ENCODE assay signal across 2 worm cellular contexts in genomic region chrIII:8509644-8510393, ce11.
A peak's percentile ranks its signal among the peaks of the same experiment; 100 is the strongest.
TF ChIP-seq lines count a peak whose summit lies in the region.

No protein-coding gene starts in this region.

TF ChIP-seq in whole organism, L1 larva, 84 proteins besides CTCF, POLR2A, EP300 and RAD21 (continued from another document and continues in another):
- no peak for TF ChIP-seq vab-15 (tag; optimal IDR thresholded peaks at IDR 0.05; lab: Kevin White, UChicago)
- TF ChIP-seq efl-3 (GFP tag; optimal IDR thresholded peaks at IDR 0.05; lab: Kevin White, UChicago): no peak
- TF ChIP-seq lir-3 (tag; optimal IDR thresholded peaks at IDR 0.05; lab: Kevin White, UChicago; ENCODE audit: poor library complexity): no peak
- TF ChIP-seq nhr-47 (tag; optimal IDR thresholded peaks at IDR 0.05; lab: Kevin White, UChicago): peak; percentile 46
- TF ChIP-seq fkh-4 (tag; optimal IDR thresholded peaks at IDR 0.05; lab: Kevin White, UChicago; ENCODE audit: borderline replicate concordance): no peak
- no peak for TF ChIP-seq C16A3.4 (tag; optimal IDR thresholded peaks at IDR 0.05; lab: Kevin White, UChicago)
- no peak for TF ChIP-seq zag-1 (tag; optimal IDR thresholded peaks at IDR 0.05; lab: Kevin White, UChicago)
- no peak for TF ChIP-seq nhr-85 (tag; lab: Kevin White, UChicago)
- peak; percentile 69 for TF ChIP-seq egl-13 (tag; optimal IDR thresholded peaks at IDR 0.05; lab: Kevin White, UChicago)
- no peak for TF ChIP-seq C34B4.2 (tag; optimal IDR thresholded peaks at IDR 0.05; lab: Kevin White, UChicago)
- TF ChIP-seq ceh-90 (tag; optimal IDR thresholded peaks at IDR 0.05; lab: Kevin White, UChicago): no peak
- TF ChIP-seq C04F5.9 (tag; optimal IDR thresholded peaks at IDR 0.05; lab: Kevin White, UChicago): no peak
- TF ChIP-seq isw-1 (GFP tag; IDR thresholded peaks at IDR 0.05; lab: Robert Waterston, UW): no peak
- TF ChIP-seq ceh-88 (GFP tag; IDR thresholded peaks at IDR 0.05; lab: Robert Waterston, UW): no peak
- no peak for TF ChIP-seq pqm-1 (tag; optimal IDR thresholded peaks at IDR 0.05; lab: Kevin White, UChicago)
- no peak for TF ChIP-seq sup-37 (GFP tag; optimal IDR thresholded peaks at IDR 0.05; lab: Kevin White, UChicago)
- peak; percentile 8 for TF ChIP-seq fkh-10 (GFP tag; optimal IDR thresholded peaks at IDR 0.05; lab: Kevin White, UChicago)
- TF ChIP-seq pag-3 (tag; optimal IDR thresholded peaks at IDR 0.05; lab: Kevin White, UChicago; ENCODE audit: borderline replicate concordance, insufficient read depth): no peak
- TF ChIP-seq skn-1 (tag; optimal IDR thresholded peaks at IDR 0.05; lab: Kevin White, UChicago): peak; percentile 2
- TF ChIP-seq lsy-2 (tag; optimal IDR thresholded peaks at IDR 0.05; lab: Kevin White, UChicago): peak in 1 of 2 experiments; percentile 51
- no peak for TF ChIP-seq mab-9 (GFP tag; IDR thresholded peaks at IDR 0.05; lab: Robert Waterston, UW)
- TF ChIP-seq fos-1 (tag; optimal IDR thresholded peaks at IDR 0.05; lab: Kevin White, UChicago): no peak
- TF ChIP-seq lin-14 (GFP tag; optimal IDR thresholded peaks at IDR 0.05; lab: Kevin White, UChicago): peak; percentile 85
- TF ChIP-seq F16B12.6 (tag; optimal IDR thresholded peaks at IDR 0.05; lab: Kevin White, UChicago): no peak
- no peak for TF ChIP-seq snpc-4 (tag; optimal IDR thresholded peaks at IDR 0.05; lab: Kevin White, UChicago)
- TF ChIP-seq nhr-28 (tag; optimal IDR thresholded peaks at IDR 0.05; lab: Kevin White, UChicago): no peak
- no peak for TF ChIP-seq nhr-84 (tag; optimal IDR thresholded peaks at IDR 0.05; lab: Kevin White, UChicago)
- TF ChIP-seq Y116A8C.19 (tag; optimal IDR thresholded peaks at IDR 0.05; lab: Kevin White, UChicago; ENCODE audit: borderline replicate concordance): no peak
- peak in 2 of 3 experiments; percentile 17 to 45 for TF ChIP-seq ceh-82 (tag; optimal IDR thresholded peaks at IDR 0.05; lab: Kevin White, UChicago)
- TF ChIP-seq xbp-1 (tag; optimal IDR thresholded peaks at IDR 0.05; lab: Kevin White, UChicago): no peak
- TF ChIP-seq nhr-90 (tag; optimal IDR thresholded peaks at IDR 0.05; lab: Kevin White, UChicago; ENCODE audit: poor library complexity): no peak
- TF ChIP-seq irx-1 (tag; optimal IDR thresholded peaks at IDR 0.05; lab: Kevin White, UChicago): no peak
- TF ChIP-seq nhr-11 (tag; optimal IDR thresholded peaks at IDR 0.05; lab: Kevin White, UChicago): no peak
- TF ChIP-seq elt-2 (tag; optimal IDR thresholded peaks at IDR 0.05; lab: Kevin White, UChicago): no peak
- TF ChIP-seq lin-35 (GFP tag; optimal IDR thresholded peaks at IDR 0.05; lab: Kevin White, UChicago): no peak
- TF ChIP-seq tlp-1 (tag; optimal IDR thresholded peaks at IDR 0.05; lab: Kevin White, UChicago): no peak
- TF ChIP-seq nhr-19 (GFP tag; conservative IDR thresholded peaks at IDR 0.05; lab: Robert Waterston, UW): no peak
- TF ChIP-seq ces-1 (GFP tag; optimal IDR thresholded peaks at IDR 0.05; lab: Kevin White, UChicago): peak; percentile 29
- TF ChIP-seq tbx-2 (tag; optimal IDR thresholded peaks at IDR 0.05; lab: Kevin White, UChicago): peak; percentile 42
- TF ChIP-seq hlh-4 (tag; optimal IDR thresholded peaks at IDR 0.05; lab: Kevin White, UChicago): no peak
- peak; percentile 10 for TF ChIP-seq sox-4 (tag; optimal IDR thresholded peaks at IDR 0.05; lab: Kevin White, UChicago)
- no peak for TF ChIP-seq jun-1 (tag; optimal IDR thresholded peaks at IDR 0.05; lab: Kevin White, UChicago)
- TF ChIP-seq unc-98 (GFP tag; IDR thresholded peaks at IDR 0.05; lab: Robert Waterston, UW): no peak
- TF ChIP-seq egl-27 (tag; optimal IDR thresholded peaks at IDR 0.05; lab: Kevin White, UChicago): no peak
- TF ChIP-seq ama-1 (optimal IDR thresholded peaks at IDR 0.05; lab: Kevin White, UChicago): no peak
- TF ChIP-seq lin-15B (tag; optimal IDR thresholded peaks at IDR 0.05; lab: Kevin White, UChicago): no peak
- no peak for TF ChIP-seq grh-1 (GFP tag; IDR thresholded peaks at IDR 0.05; lab: Robert Waterston, UW)
- TF ChIP-seq ztf-4 (tag; optimal IDR thresholded peaks at IDR 0.05; lab: Kevin White, UChicago): no peak
- TF ChIP-seq unc-86 (tag; optimal IDR thresholded peaks at IDR 0.05; lab: Kevin White, UChicago): peak; percentile 55
- no peak for TF ChIP-seq hpl-2 (GFP tag; optimal IDR thresholded peaks at IDR 0.05; lab: Kevin White, UChicago)
- peak; percentile 10 for TF ChIP-seq snu-23 (GFP tag; optimal IDR thresholded peaks at IDR 0.05; lab: Kevin White, UChicago)
- peak in 1 of 3 experiments; percentile 1 for TF ChIP-seq dpl-1 (GFP tag; optimal IDR thresholded peaks at IDR 0.05; lab: Kevin White, UChicago)
- no peak for TF ChIP-seq mef-2 (tag; optimal IDR thresholded peaks at IDR 0.05; lab: Kevin White, UChicago)
- no peak for TF ChIP-seq aha-1 (tag; optimal IDR thresholded peaks at IDR 0.05; lab: Kevin White, UChicago)
- no peak for TF ChIP-seq unc-62 (GFP tag; optimal IDR thresholded peaks at IDR 0.05; lab: Kevin White, UChicago)
- no peak for TF ChIP-seq nhr-77 (tag; optimal IDR thresholded peaks at IDR 0.05; lab: Kevin White, UChicago)
- no peak for TF ChIP-seq sptf-1 (tag; optimal IDR thresholded peaks at IDR 0.05; lab: Kevin White, UChicago)
- TF ChIP-seq elt-3 (tag; optimal IDR thresholded peaks at IDR 0.05; lab: Kevin White, UChicago): no peak
- TF ChIP-seq zip-4 (GFP tag; optimal IDR thresholded peaks at IDR 0.05; lab: Kevin White, UChicago): no peak
- TF ChIP-seq ztf-11 (tag; optimal IDR thresholded peaks at IDR 0.05; lab: Kevin White, UChicago): no peak
- no peak for TF ChIP-seq swsn-7 (tag; optimal IDR thresholded peaks at IDR 0.05; lab: Kevin White, UChicago)
- TF ChIP-seq aly-2 (tag; optimal IDR thresholded peaks at IDR 0.05; lab: Kevin White, UChicago): no peak
- TF ChIP-seq nhr-12 (tag; optimal IDR thresholded peaks at IDR 0.05; lab: Kevin White, UChicago): no peak
- TF ChIP-seq alr-1 (tag; optimal IDR thresholded peaks at IDR 0.05; lab: Kevin White, UChicago; ENCODE audit: borderline replicate concordance): no peak
- no peak for TF ChIP-seq unc-30 (tag; optimal IDR thresholded peaks at IDR 0.05; lab: Kevin White, UChicago)
- no peak for TF ChIP-seq blmp-1 (tag; optimal IDR thresholded peaks at IDR 0.05; lab: Kevin White, UChicago)
- peak; percentile 74 for TF ChIP-seq fkh-8 (tag; optimal IDR thresholded peaks at IDR 0.05; lab: Kevin White, UChicago)
- no peak for TF ChIP-seq hlh-17 (GFP tag; optimal IDR thresholded peaks at IDR 0.05; lab: Kevin White, UChicago; ENCODE audit: borderline replicate concordance)
- peak; percentile 58 for TF ChIP-seq nhr-71 (tag; optimal IDR thresholded peaks at IDR 0.05; lab: Kevin White, UChicago)

TF ChIP-seq in whole organism, L3 larva, 47 proteins besides CTCF, POLR2A, EP300 and RAD21 (continued from another document):
- TF ChIP-seq elt-1 (tag; optimal IDR thresholded peaks at IDR 0.05; lab: Kevin White, UChicago): no peak
- TF ChIP-seq ztf-4 (tag; optimal IDR thresholded peaks at IDR 0.05; lab: Kevin White, UChicago): no peak
- no peak for TF ChIP-seq fkh-2 (tag; optimal IDR thresholded peaks at IDR 0.05; lab: Kevin White, UChicago)
- no peak for TF ChIP-seq ceh-28 (tag; optimal IDR thresholded peaks at IDR 0.05; lab: Kevin White, UChicago)
- TF ChIP-seq nhr-76 (tag; optimal IDR thresholded peaks at IDR 0.05; lab: Kevin White, UChicago): no peak
- TF ChIP-seq lin-39 (tag; optimal IDR thresholded peaks at IDR 0.05; lab: Kevin White, UChicago): peak; percentile 58
- no peak for TF ChIP-seq ceh-9 (tag; optimal IDR thresholded peaks at IDR 0.05; lab: Kevin White, UChicago)
- no peak for TF ChIP-seq nhr-43 (tag; optimal IDR thresholded peaks at IDR 0.05; lab: Kevin White, UChicago; ENCODE audit: poor library complexity, severe bottlenecking)
- TF ChIP-seq ZK546.5 (tag; optimal IDR thresholded peaks at IDR 0.05; lab: Kevin White, UChicago): no peak
